Worm (Caenorhabditis elegans) whole organism, L4 larva: ENCODE measurements around the gene R02F11.1.

ENCODE experiments used
- D1046.2 ChIP-seq: fragments of 200-800 bp; sonication (Bioruptor generic); IDR thresholded peaks from 2 replicates; pipeline ENCODE4 v1.3.6; 2022; ENCODE audit warnings: missing genetic modification characterization, missing compliant biosample characterization
- F10B5.3 ChIP-seq: sonication (generic microtip); optimal IDR thresholded peaks from 2 replicates; lab custom pipeline; 2016; ENCODE audit warnings: mild to moderate bottlenecking, missing genetic modification characterization, missing compliant biosample characterization
- F44E2.7 ChIP-seq: fragments of 200-800 bp; sonication (Bioruptor generic); IDR thresholded peaks from 2 replicates; pipeline ENCODE4 v2.1.2; 2022; ENCODE audit warnings: missing genetic modification characterization, missing compliant biosample characterization
- T20F7.1 ChIP-seq: fragments of 200-800 bp; sonication (Bioruptor generic); optimal IDR thresholded peaks from 2 replicates; lab custom pipeline; 2018; ENCODE audit warnings: mild to moderate bottlenecking, missing genetic modification characterization, missing compliant biosample characterization
- Y105C5A.15 ChIP-seq: fragments of 200-800 bp; sonication (Bioruptor generic); IDR thresholded peaks from 2 replicates; pipeline ENCODE4 v1.3.6; 2022; ENCODE audit warnings: missing genetic modification characterization, missing compliant biosample characterization
- Y48G9A.11 ChIP-seq: fragments of 200-800 bp; sonication (Bioruptor generic); IDR thresholded peaks from 2 replicates; pipeline ENCODE4 v1.3.6; 2022; ENCODE audit warnings: missing genetic modification reagents, missing genetic modification characterization, missing compliant biosample characterization
- Y5F2A.4 ChIP-seq: fragments of 200-800 bp; sonication (Bioruptor generic); optimal IDR thresholded peaks from 2 replicates; lab custom pipeline; 2018; ENCODE audit warnings: mild to moderate bottlenecking, missing genetic modification characterization, missing compliant biosample characterization
- ZK337.2 ChIP-seq: fragments of 200-800 bp; sonication (Bioruptor generic); IDR thresholded peaks from 2 replicates; pipeline ENCODE4 v1.3.6; 2022; ENCODE audit warnings: missing genetic modification reagents, missing genetic modification characterization, missing compliant biosample characterization
- aha-1 ChIP-seq: fragments of 150-350 bp; peaks from one replicate; lab custom pipeline; 2014; ENCODE audit warnings: missing biosample characterization, missing genetic modification characterization
- ama-1 ChIP-seq: fragments of 150-350 bp; optimal IDR thresholded peaks from 2 replicates; lab custom pipeline; 2014; ENCODE audit warnings: inconsistent platforms, mixed read lengths
- ceh-20 ChIP-seq: fragments of 200-800 bp; sonication (Bioruptor generic); IDR thresholded peaks from 2 replicates; pipeline ENCODE4 v1.3.6; 2022; ENCODE audit warnings: missing genetic modification reagents, missing genetic modification characterization, missing compliant biosample characterization
- ceh-28 ChIP-seq: fragments of 150-350 bp; optimal IDR thresholded peaks from 2 replicates; lab custom pipeline; 2014; ENCODE audit warnings: missing biosample characterization, missing genetic modification reagents, missing genetic modification characterization
- ceh-44 ChIP-seq: fragments of 200-800 bp; sonication (Bioruptor generic); IDR thresholded peaks from 2 replicates; pipeline ENCODE4 v1.3.6; 2022; ENCODE audit warnings: missing genetic modification reagents, missing genetic modification characterization, missing compliant biosample characterization
- ceh-82 ChIP-seq: sonication (generic microtip); optimal IDR thresholded peaks from 2 replicates; lab custom pipeline; 2017; ENCODE audit warnings: missing biosample characterization, missing genetic modification characterization
- ces-1 ChIP-seq: fragments of 150-350 bp; sonication (generic microtip); optimal IDR thresholded peaks from 4 replicates; lab custom pipeline; 2014; ENCODE audit warnings: missing biosample characterization, missing genetic modification reagents, missing genetic modification characterization
- cey-2 ChIP-seq: sonication (generic microtip); optimal IDR thresholded peaks from 3 replicates; lab custom pipeline; 2017; ENCODE audit warnings: missing genetic modification characterization, mild to moderate bottlenecking, missing compliant biosample characterization, antibody characterized with exemption, borderline replicate concordance; ENCODE audit not compliant: insufficient read depth
- daf-12 ChIP-seq: fragments of 150-350 bp; optimal IDR thresholded peaks from 2 replicates; lab custom pipeline; 2014; ENCODE audit warnings: missing biosample characterization, missing genetic modification reagents, missing genetic modification characterization
- daf-8 ChIP-seq: fragments of 200-800 bp; sonication (Bioruptor generic); IDR thresholded peaks from 2 replicates; pipeline ENCODE4 v1.3.6; 2022; ENCODE audit warnings: missing genetic modification characterization, missing compliant biosample characterization
- dmd-9 ChIP-seq: fragments of 200-800 bp; sonication (Bioruptor generic); IDR thresholded peaks from 2 replicates; pipeline ENCODE4 v1.3.6; 2022; ENCODE audit warnings: missing genetic modification reagents, missing genetic modification characterization, missing compliant biosample characterization
- dpl-1 ChIP-seq: fragments of 150-350 bp; optimal IDR thresholded peaks from 2 replicates; lab custom pipeline; 2014; ENCODE audit warnings: missing biosample characterization, missing genetic modification reagents, missing genetic modification characterization
- duxl-1 ChIP-seq: sonication (generic microtip); optimal IDR thresholded peaks from 2 replicates; lab custom pipeline; 2016; ENCODE audit warnings: mild to moderate bottlenecking, missing genetic modification characterization, moderate library complexity, missing compliant biosample characterization; ENCODE audit not compliant: poor library complexity
- dve-1 ChIP-seq: sonication (generic microtip); optimal IDR thresholded peaks from 2 replicates; lab custom pipeline; 2017; ENCODE audit warnings: antibody characterized with exemption, mild to moderate bottlenecking, missing genetic modification characterization, missing compliant biosample characterization; ENCODE audit not compliant: insufficient read depth
- fkh-10 ChIP-seq: fragments of 150-350 bp; optimal IDR thresholded peaks from 2 replicates; lab custom pipeline; 2014; ENCODE audit warnings: missing biosample characterization, missing genetic modification reagents, missing genetic modification characterization
- gei-8 ChIP-seq: fragments of 200-800 bp; sonication (Bioruptor generic); optimal IDR thresholded peaks from 2 replicates; lab custom pipeline; 2018; ENCODE audit warnings: mild to moderate bottlenecking, missing genetic modification characterization, missing compliant biosample characterization
- hif-1 ChIP-seq, 2 experiments: sonication (generic microtip); optimal IDR thresholded peaks; 2 replicates each; lab custom pipeline; 2016 to 2017; ENCODE audit warnings: missing compliant biosample characterization in 2 of 2, missing genetic modification characterization in 2 of 2, missing genetic modification reagents in 2 of 2, missing genotype in 2 of 2, mild to moderate bottlenecking in 1 of 2
- jun-1 ChIP-seq: fragments of 150-350 bp; optimal IDR thresholded peaks from 2 replicates; lab custom pipeline; 2014; ENCODE audit warnings: missing biosample characterization, missing genetic modification reagents, missing genetic modification characterization
- lim-7 ChIP-seq: fragments of 200-800 bp; sonication (Bioruptor generic); IDR thresholded peaks from 2 replicates; pipeline ENCODE4 v1.3.6; 2022; ENCODE audit warnings: missing genetic modification characterization, missing compliant biosample characterization
- lin-1 ChIP-seq: fragments of 200-800 bp; sonication (Bioruptor generic); IDR thresholded peaks from 2 replicates; pipeline ENCODE4 v1.3.6; 2022; ENCODE audit warnings: missing genetic modification reagents, missing genetic modification characterization, missing compliant biosample characterization
- lin-29 ChIP-seq: fragments of 200-800 bp; sonication (Bioruptor generic); IDR thresholded peaks from 2 replicates; pipeline ENCODE4 v1.3.6; 2022; ENCODE audit warnings: missing genetic modification reagents, missing genetic modification characterization, missing compliant biosample characterization
- mdt-29 ChIP-seq: fragments of 200-800 bp; sonication (Bioruptor generic); IDR thresholded peaks from 2 replicates; pipeline ENCODE4 v1.3.6; 2022; ENCODE audit warnings: missing genetic modification reagents, missing genetic modification characterization, missing compliant biosample characterization
- mep-1 ChIP-seq: fragments of 150-350 bp; sonication (generic microtip); optimal IDR thresholded peaks from 3 replicates; lab custom pipeline; 2014; ENCODE audit warnings: missing biosample characterization, missing genetic modification characterization
- mes-2 ChIP-seq: sonication (generic microtip); optimal IDR thresholded peaks from 2 replicates; lab custom pipeline; 2016; ENCODE audit warnings: missing genotype, mild to moderate bottlenecking, missing genetic modification characterization, missing compliant biosample characterization; ENCODE audit not compliant: poor library complexity, severe bottlenecking
- mxl-3 ChIP-seq: fragments of 200-800 bp; sonication (Bioruptor generic); optimal IDR thresholded peaks from 2 replicates; lab custom pipeline; 2018; ENCODE audit warnings: mild to moderate bottlenecking, missing genetic modification characterization, missing compliant biosample characterization
- nhr-102 ChIP-seq: sonication (generic microtip); optimal IDR thresholded peaks from 2 replicates; lab custom pipeline; 2016; ENCODE audit warnings: mild to moderate bottlenecking, missing genetic modification characterization, moderate library complexity, missing compliant biosample characterization
- nhr-28 ChIP-seq: fragments of 150-350 bp; optimal IDR thresholded peaks from 2 replicates; lab custom pipeline; 2014; ENCODE audit warnings: missing biosample characterization, missing genetic modification characterization
- nhr-42 ChIP-seq: fragments of 200-800 bp; sonication (Bioruptor generic); IDR thresholded peaks from 2 replicates; pipeline ENCODE4 v1.3.6; 2022; ENCODE audit warnings: missing genetic modification characterization, missing compliant biosample characterization
- nhr-48 ChIP-seq: sonication (generic microtip); optimal IDR thresholded peaks from 2 replicates; lab custom pipeline; 2016; ENCODE audit warnings: mild to moderate bottlenecking, missing genetic modification characterization, missing compliant biosample characterization
- nhr-77 ChIP-seq: fragments of 150-350 bp; optimal IDR thresholded peaks from 2 replicates; lab custom pipeline; 2014; ENCODE audit warnings: missing biosample characterization, missing genetic modification characterization
- pha-4 ChIP-seq, 2 experiments: fragments of 150-350 bp in 1 of 2; fragments of 200-800 bp in 1 of 2; sonication (Bioruptor generic) in 1 of 2; IDR thresholded peaks in 1 of 2; optimal IDR thresholded peaks in 1 of 2; 2 replicates each; pipeline versions ENCODE4 v1.3.6 to Lab custom; 2014 to 2022; ENCODE audit warnings: missing genetic modification characterization in 2 of 2, missing genetic modification reagents in 2 of 2, missing biosample characterization in 1 of 2, missing compliant biosample characterization in 1 of 2
- rbr-2 ChIP-seq: sonication (generic microtip); optimal IDR thresholded peaks from 2 replicates; lab custom pipeline; 2016; ENCODE audit warnings: missing genotype, missing genetic modification characterization, missing compliant biosample characterization
- saeg-2 ChIP-seq: fragments of 200-800 bp; sonication (Bioruptor generic); IDR thresholded peaks from 2 replicates; pipeline ENCODE4 v1.3.6; 2022; ENCODE audit warnings: missing genetic modification reagents, missing genetic modification characterization, missing compliant biosample characterization
- skn-1 ChIP-seq: fragments of 150-350 bp; optimal IDR thresholded peaks from 2 replicates; lab custom pipeline; 2014; ENCODE audit warnings: missing biosample characterization, missing genetic modification characterization
- snpc-1.2 ChIP-seq: fragments of 200-800 bp; sonication (Bioruptor generic); IDR thresholded peaks from 2 replicates; pipeline ENCODE4 v1.3.6; 2022; ENCODE audit warnings: missing genetic modification reagents, missing genetic modification characterization, missing compliant biosample characterization
- snpc-4 ChIP-seq: fragments of 150-350 bp; optimal IDR thresholded peaks from 2 replicates; lab custom pipeline; 2014; ENCODE audit warnings: missing biosample characterization, missing genetic modification characterization
- spr-1 ChIP-seq: sonication (generic microtip); optimal IDR thresholded peaks from 2 replicates; lab custom pipeline; 2016; ENCODE audit warnings: mild to moderate bottlenecking, missing genetic modification characterization, missing compliant biosample characterization
- unc-130 ChIP-seq: sonication (generic microtip); optimal IDR thresholded peaks from 2 replicates; lab custom pipeline; 2016; ENCODE audit warnings: missing genetic modification reagents, missing genetic modification characterization, missing compliant biosample characterization
- ztf-11 ChIP-seq: fragments of 150-350 bp; optimal IDR thresholded peaks from 2 replicates; lab custom pipeline; 2014; ENCODE audit warnings: missing biosample characterization, missing genetic modification characterization

Gene R02F11.1

DNA sequence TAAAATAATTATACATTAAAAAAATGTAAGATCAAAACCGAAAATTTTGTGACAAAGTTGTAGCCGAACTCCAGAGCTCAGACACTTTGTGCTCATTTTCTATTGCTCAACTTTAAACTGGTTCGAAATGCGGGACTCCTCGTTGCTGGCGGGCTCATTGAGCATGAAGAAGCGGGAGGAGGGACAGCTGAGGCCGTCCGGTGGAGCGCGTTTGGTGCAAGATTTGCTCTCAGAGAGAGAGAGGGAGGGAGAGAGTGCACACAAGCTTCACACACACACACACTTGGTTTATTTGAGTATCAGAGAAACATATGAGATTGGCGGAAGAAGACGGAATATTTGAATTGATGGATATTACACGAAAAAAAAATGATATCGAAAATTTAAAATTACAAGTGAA, 9.8 kb downstream of the R02F11.1 start (continued):
- TF ChIP-seq dmd-9 (GFP tag; lab: Robert Waterston, UW): no peak
- TF ChIP-seq, all 104 proteins: peak for 15

ce11 chrV:4813825-4814224, 12.9 kb downstream of the R02F11.1 start:
- TF ChIP-seq nhr-102: no peak
- no peak for TF ChIP-seq T20F7.1 (GFP tag; lab: Kevin White, UChicago)
- no peak for TF ChIP-seq rbr-2 (tag; lab: Kevin White, UChicago)
- TF ChIP-seq ceh-44 (GFP tag; lab: Robert Waterston, UW): no peak
- no peak for TF ChIP-seq snpc-4

ce11 chrV:4818563-4818962, 17.7 kb downstream of the R02F11.1 start, which contains the start of gene ccep-97:
Gene ccep-97 (minus strand): TSS chrV:4818663.
- no peak for TF ChIP-seq hif-1 (tag; optimal IDR thresholded peaks at IDR 0.05; lab: Kevin White, UChicago)
- no peak for TF ChIP-seq fkh-10
- TF ChIP-seq mxl-3: no peak
- peak; percentile 20 for TF ChIP-seq nhr-28 (tag; lab: Kevin White, UChicago)
- no peak for TF ChIP-seq D1046.2 (GFP tag; lab: Robert Waterston, UW)
- TF ChIP-seq ceh-20 (GFP tag; lab: Robert Waterston, UW): no peak
- TF ChIP-seq ZK337.2 (GFP tag; lab: Robert Waterston, UW): no peak
- no peak for TF ChIP-seq skn-1 (tag; lab: Kevin White, UChicago)
- no peak for TF ChIP-seq dpl-1 (GFP tag; lab: Kevin White, UChicago)
- no peak for TF ChIP-seq mep-1 (tag; lab: Kevin White, UChicago)
- no peak for TF ChIP-seq duxl-1 (tag; lab: Kevin White, UChicago)
- TF ChIP-seq lin-1 (GFP tag; lab: Robert Waterston, UW): no peak
- no peak for TF ChIP-seq ces-1 (GFP tag; lab: Kevin White, UChicago)
- TF ChIP-seq ceh-82 (tag; lab: Kevin White, UChicago): no peak
- no peak for TF ChIP-seq lin-29
- TF ChIP-seq saeg-2 (GFP tag; lab: Robert Waterston, UW): no peak
- TF ChIP-seq snpc-1.2 (GFP tag; lab: Robert Waterston, UW): no peak
- TF ChIP-seq gei-8: no peak
- TF ChIP-seq nhr-48 (tag; lab: Kevin White, UChicago): no peak
- TF ChIP-seq F10B5.3 (tag; lab: Kevin White, UChicago): no peak
- TF ChIP-seq ceh-28 (tag; lab: Kevin White, UChicago): no peak
- no peak for TF ChIP-seq mdt-29 (GFP tag; lab: Robert Waterston, UW)
- TF ChIP-seq jun-1: no peak
- no peak for TF ChIP-seq daf-12 (tag; lab: Kevin White, UChicago)
- no peak for TF ChIP-seq cey-2 (tag; lab: Kevin White, UChicago)
- TF ChIP-seq Y48G9A.11 (GFP tag; lab: Robert Waterston, UW): no peak
- TF ChIP-seq pha-4 (GFP tag; IDR thresholded peaks at IDR 0.05; lab: Robert Waterston, UW): peak; percentile 17; the same call in 1 of the 2 replicates
- no peak for TF ChIP-seq pha-4 (tag; optimal IDR thresholded peaks at IDR 0.05; lab: Kevin White, UChicago)
- peak; percentile 49 for TF ChIP-seq ama-1
- TF ChIP-seq lim-7: 0 out of 2 replicates have a peak, but pooled peaks have one; percentile 55
- TF ChIP-seq nhr-42: no peak
- no peak for TF ChIP-seq aha-1 (tag; lab: Kevin White, UChicago)

ce11 chrV:4820601-4821000, 19.7 kb downstream of the R02F11.1 start:
- TF ChIP-seq mes-2 (peak; percentile 43), daf-8 (no peak), rbr-2 (tag; lab: Kevin White, UChicago) (no peak), ztf-11 (tag; lab: Kevin White, UChicago) (no peak), Y5F2A.4 (GFP tag; lab: Kevin White, UChicago) (no peak), dve-1 (peak; percentile 51), nhr-77 (tag; lab: Kevin White, UChicago) (peak; percentile 30), lim-7 (no peak), lin-29 (no peak), dpl-1 (GFP tag; lab: Kevin White, UChicago) (no peak), Y105C5A.15 (GFP tag; lab: Robert Waterston, UW) (no peak), F44E2.7 (no peak), ceh-20 (GFP tag; lab: Robert Waterston, UW) (no peak), unc-130 (GFP tag; lab: Kevin White, UChicago) (no peak), saeg-2 (GFP tag; lab: Robert Waterston, UW) (no peak), spr-1 (tag; lab: Kevin White, UChicago) (no peak)
